Worm (Caenorhabditis elegans) whole organism, L3 larva: ENCODE measurements around the gene F55B11.3.

Experiments
- ZK546.5 ChIP-seq: sonication (generic microtip); optimal IDR thresholded peaks from 2 replicates; lab custom pipeline; 2017; ENCODE audit warnings: missing biosample characterization, missing genetic modification characterization
- aly-2 ChIP-seq: fragments of 150-350 bp; optimal IDR thresholded peaks from 2 replicates; lab custom pipeline; 2014; ENCODE audit warnings: missing biosample characterization, missing genetic modification characterization
- ceh-82 ChIP-seq: fragments of 150-350 bp; optimal IDR thresholded peaks from 2 replicates; lab custom pipeline; 2014; ENCODE audit warnings: missing biosample characterization, missing genetic modification characterization
- egl-27 ChIP-seq: sonication (generic microtip); optimal IDR thresholded peaks from 4 replicates; lab custom pipeline; 2017; ENCODE audit warnings: missing biosample characterization, missing genetic modification reagents, missing genetic modification characterization
- elt-1 ChIP-seq: fragments of 150-350 bp; optimal IDR thresholded peaks from 2 replicates; lab custom pipeline; 2014; ENCODE audit warnings: missing biosample characterization, missing genetic modification characterization
- mdl-1 ChIP-seq: fragments of 150-350 bp; optimal IDR thresholded peaks from 2 replicates; lab custom pipeline; 2014; ENCODE audit warnings: missing biosample characterization, missing genetic modification characterization
- nfya-1 ChIP-seq: sonication (generic microtip); optimal IDR thresholded peaks from 2 replicates; lab custom pipeline; 2017; ENCODE audit warnings: missing genetic modification characterization, mild to moderate bottlenecking, missing compliant biosample characterization, antibody characterized with exemption, moderate library complexity; ENCODE audit not compliant: insufficient read depth
- nhr-77 ChIP-seq: fragments of 150-350 bp; optimal IDR thresholded peaks from 2 replicates; lab custom pipeline; 2014; ENCODE audit warnings: missing biosample characterization, missing genetic modification characterization
- pha-4 ChIP-seq: fragments of 150-350 bp; optimal IDR thresholded peaks from 2 replicates; lab custom pipeline; 2014; ENCODE audit warnings: missing biosample characterization, missing genetic modification reagents, missing genetic modification characterization
- unc-39 ChIP-seq: sonication (generic microtip); optimal IDR thresholded peaks from 4 replicates; lab custom pipeline; 2017; ENCODE audit warnings: missing biosample characterization, missing genetic modification characterization

ce11 chrIV:14391268-14391667 lies 33.2 kb upstream of the F55B11.3 start:
- TF ChIP-seq mdl-1, result no peak
- no peak for TF ChIP-seq ZK546.5 (tag; lab: Kevin White, UChicago)
- no peak for TF ChIP-seq nhr-77 (tag; lab: Kevin White, UChicago)
- TF ChIP-seq aly-2, result no peak
- TF ChIP-seq egl-27 (tag; lab: Kevin White, UChicago), result no peak
- no peak for TF ChIP-seq nfya-1 (tag; lab: Kevin White, UChicago)
- no peak for TF ChIP-seq ceh-82 (tag; lab: Kevin White, UChicago)
- no peak for TF ChIP-seq unc-39
- no peak for TF ChIP-seq elt-1
- TF ChIP-seq pha-4, result no peak
